Fruit fly (Drosophila melanogaster) whole organism, embryonic: ENCODE results near the gene CG34267.

ENCODE experiments used
- B-H2 ChIP-seq: fragments of 200-800 bp; sonication (Bioruptor generic); optimal IDR thresholded peaks from 2 replicates; lab custom pipeline; 2018; ENCODE audit warnings: missing biosample characterization, mild to moderate bottlenecking, missing genetic modification characterization
- Bdp1 ChIP-seq: fragments of 200-800 bp; sonication (Bioruptor generic); optimal IDR thresholded peaks from 3 replicates; lab custom pipeline; 2016; ENCODE audit warnings: missing biosample characterization, missing genetic modification characterization
- CG10147 ChIP-seq: fragments of 200-800 bp; sonication (Bioruptor generic); optimal IDR thresholded peaks from 2 replicates; lab custom pipeline; 2019; ENCODE audit warnings: missing biosample characterization, mild to moderate bottlenecking, missing genetic modification characterization, moderate library complexity
- CG10543 ChIP-seq: fragments of 200-800 bp; sonication (Bioruptor generic); optimal IDR thresholded peaks from 3 replicates; lab custom pipeline; 2017; ENCODE audit warnings: missing biosample characterization, mild to moderate bottlenecking, missing genetic modification characterization, moderate library complexity
- CG11504 ChIP-seq: fragments of 200-800 bp; sonication (Bioruptor generic); optimal IDR thresholded peaks from 3 replicates; lab custom pipeline; 2019; ENCODE audit warnings: missing biosample characterization, mild to moderate bottlenecking, missing genetic modification characterization, moderate library complexity
- CG12104 ChIP-seq: fragments of 200-800 bp; sonication (Bioruptor generic); optimal IDR thresholded peaks from 3 replicates; lab custom pipeline; 2016; ENCODE audit warnings: missing biosample characterization, missing genetic modification characterization
- CG12219 ChIP-seq: fragments of 200-800 bp; sonication (Bioruptor generic); optimal IDR thresholded peaks from 3 replicates; lab custom pipeline; 2018; ENCODE audit warnings: missing biosample characterization, mild to moderate bottlenecking, missing genetic modification characterization
- CG1233 ChIP-seq: fragments of 200-800 bp; sonication (Bioruptor generic); optimal IDR thresholded peaks from 4 replicates; lab custom pipeline; 2018; ENCODE audit warnings: missing biosample characterization, mild to moderate bottlenecking, missing genetic modification characterization
- CG15514 ChIP-seq: fragments of 200-800 bp; sonication (Bioruptor generic); optimal IDR thresholded peaks from 3 replicates; lab custom pipeline; 2017; ENCODE audit warnings: missing biosample characterization, missing genetic modification characterization, mild to moderate bottlenecking, moderate library complexity, missing genetic modification reagents
- CG16813 ChIP-seq: fragments of 200-800 bp; sonication (Bioruptor generic); IDR thresholded peaks from 3 replicates; pipeline ENCODE4 v1.3.6; 2022; ENCODE audit warnings: missing biosample characterization, missing genetic modification characterization; ENCODE audit not compliant: partially characterized antibody
- CG1792 ChIP-seq: fragments of 200-800 bp; sonication (Bioruptor generic); optimal IDR thresholded peaks from 2 replicates; lab custom pipeline; 2016; ENCODE audit warnings: missing biosample characterization, missing genetic modification characterization
- CG30403 ChIP-seq: fragments of 200-800 bp; sonication (Bioruptor generic); optimal IDR thresholded peaks from 3 replicates; lab custom pipeline; 2016; ENCODE audit warnings: missing biosample characterization, missing genetic modification characterization
- CG3163 ChIP-seq: fragments of 200-800 bp; sonication (Bioruptor generic); optimal IDR thresholded peaks from 3 replicates; lab custom pipeline; 2016; ENCODE audit warnings: missing biosample characterization, missing genetic modification characterization
- CG34224 ChIP-seq: fragments of 200-800 bp; sonication (Bioruptor generic); IDR thresholded peaks from 3 replicates; pipeline ENCODE4 v1.3.6; 2022; ENCODE audit warnings: missing biosample characterization, missing genetic modification characterization; ENCODE audit not compliant: partially characterized antibody
- CG34376 ChIP-seq: fragments of 200-800 bp; sonication (Bioruptor generic); optimal IDR thresholded peaks from 2 replicates; lab custom pipeline; 2018; ENCODE audit warnings: missing biosample characterization, mild to moderate bottlenecking, missing genetic modification characterization
- CG5180 ChIP-seq: fragments of 200-800 bp; sonication (Bioruptor generic); optimal IDR thresholded peaks from 3 replicates; lab custom pipeline; 2017; ENCODE audit warnings: missing biosample characterization, missing genetic modification characterization, mild to moderate bottlenecking, moderate library complexity, missing genetic modification reagents
- CG6813 ChIP-seq: fragments of 200-800 bp; sonication (Bioruptor generic); optimal IDR thresholded peaks from 2 replicates; lab custom pipeline; 2017; ENCODE audit warnings: missing biosample characterization, missing genetic modification characterization, mild to moderate bottlenecking, moderate library complexity, missing genetic modification reagents
- CG8290 ChIP-seq, 3 experiments: fragments of 200-800 bp; sonication (Bioruptor generic); optimal IDR thresholded peaks; 2 replicates each; lab custom pipeline; 2016 to 2019; ENCODE audit warnings: missing biosample characterization in 3 of 3, missing genetic modification characterization in 3 of 3, mild to moderate bottlenecking in 2 of 3, moderate library complexity in 1 of 3
- CG8478 ChIP-seq: fragments of >200 bp; optimal IDR thresholded peaks from 2 replicates; lab custom pipeline; 2018
- CTCF ChIP-seq: fragments of 200-800 bp; sonication (Bioruptor generic); optimal IDR thresholded peaks from 2 replicates; lab custom pipeline; 2017; ENCODE audit warnings: missing biosample characterization, mild to moderate bottlenecking, missing genetic modification characterization, moderate library complexity
- Camta ChIP-seq: fragments of 200-800 bp; sonication (Bioruptor generic); optimal IDR thresholded peaks from 2 replicates; lab custom pipeline; 2016; ENCODE audit warnings: missing biosample characterization, missing genetic modification characterization
- Dfd ChIP-seq, 2 experiments: fragments of >200 bp; optimal IDR thresholded peaks; 2 replicates each; lab custom pipeline; 2017; ENCODE audit warnings: missing biosample characterization in 2 of 2, missing genetic modification characterization in 2 of 2
- Dip2 ChIP-seq: fragments of 200-800 bp; sonication (Bioruptor generic); IDR thresholded peaks from 2 replicates; pipeline ENCODE4 v1.3.6; 2022; ENCODE audit warnings: missing biosample characterization, missing genetic modification characterization
- Gsc ChIP-seq: fragments of 200-800 bp; sonication (Bioruptor generic); IDR thresholded peaks from 2 replicates; pipeline ENCODE4 v1.3.6; 2022; ENCODE audit warnings: missing biosample characterization, missing genetic modification characterization
- Hr51 ChIP-seq, 2 experiments: fragments of 200-800 bp; sonication (Bioruptor generic); optimal IDR thresholded peaks; 2 replicates in 1 of 2; 3 replicates in 1 of 2; lab custom pipeline; 2016 to 2018; ENCODE audit warnings: missing biosample characterization in 2 of 2, missing genetic modification characterization in 2 of 2, mild to moderate bottlenecking in 1 of 2, moderate library complexity in 1 of 2
- Optix ChIP-seq: fragments of 200-800 bp; sonication (Bioruptor generic); IDR thresholded peaks from 3 replicates; pipeline ENCODE4 v1.3.6; 2022; ENCODE audit warnings: missing biosample characterization, missing genetic modification characterization
- Rx ChIP-seq: fragments of 200-800 bp; sonication (Bioruptor generic); IDR thresholded peaks from 2 replicates; pipeline ENCODE4 v1.3.6; 2022; ENCODE audit warnings: missing biosample characterization, missing genetic modification characterization
- Taf1 ChIP-seq: fragments of 200-800 bp; sonication (Bioruptor generic); IDR thresholded peaks from 2 replicates; pipeline ENCODE4 v1.3.6; 2022; ENCODE audit warnings: missing biosample characterization, missing genetic modification characterization
- Usf ChIP-seq: fragments of 200-800 bp; sonication (Bioruptor generic); optimal IDR thresholded peaks from 2 replicates; lab custom pipeline; 2017; ENCODE audit warnings: missing genotype, missing biosample characterization, missing genetic modification characterization
- Xbp1 ChIP-seq: fragments of 200-800 bp; sonication (Bioruptor generic); optimal IDR thresholded peaks from 3 replicates; lab custom pipeline; 2016; ENCODE audit warnings: missing biosample characterization, mild to moderate bottlenecking, missing genetic modification characterization
- abd-A ChIP-seq: fragments of 200-800 bp; sonication (Bioruptor generic); optimal IDR thresholded peaks from 3 replicates; lab custom pipeline; 2019; ENCODE audit warnings: missing biosample characterization, mild to moderate bottlenecking, missing genetic modification characterization, moderate library complexity
- bbx ChIP-seq: fragments of 200-800 bp; sonication (Bioruptor generic); IDR thresholded peaks from 2 replicates; pipeline ENCODE4 v1.3.6; 2022; ENCODE audit warnings: missing biosample characterization, missing genetic modification characterization; ENCODE audit not compliant: partially characterized antibody
- crol ChIP-seq: fragments of 200-800 bp; sonication (Bioruptor generic); IDR thresholded peaks from 2 replicates; pipeline ENCODE4 v1.3.6; 2022; ENCODE audit warnings: missing biosample characterization, missing genetic modification characterization
- dmrt99B ChIP-seq: fragments of 200-800 bp; sonication (Bioruptor generic); optimal IDR thresholded peaks from 2 replicates; lab custom pipeline; 2018; ENCODE audit warnings: missing biosample characterization, mild to moderate bottlenecking, missing genetic modification characterization, moderate library complexity
- ems ChIP-seq: fragments of 200-800 bp; sonication (Bioruptor generic); optimal IDR thresholded peaks from 3 replicates; lab custom pipeline; 2016; ENCODE audit warnings: missing biosample characterization, missing genetic modification characterization
- en ChIP-seq: fragments of 200-800 bp; sonication (Bioruptor generic); optimal IDR thresholded peaks from 2 replicates; lab custom pipeline; 2016; ENCODE audit warnings: missing biosample characterization, missing genetic modification characterization
- eve ChIP-seq, 2 experiments: fragments of >200 bp; optimal IDR thresholded peaks; 2 replicates each; lab custom pipeline; 2017; ENCODE audit warnings: missing biosample characterization in 2 of 2, missing genetic modification characterization in 2 of 2
- ewg ChIP-seq: fragments of 200-800 bp; sonication (Bioruptor generic); optimal IDR thresholded peaks from 3 replicates; lab custom pipeline; 2017; ENCODE audit warnings: mild to moderate bottlenecking, missing biosample characterization, missing genetic modification reagents, missing genetic modification characterization
- ftz-f1 ChIP-seq: fragments of 200-800 bp; sonication (Bioruptor generic); optimal IDR thresholded peaks from 2 replicates; lab custom pipeline; 2016; ENCODE audit warnings: missing biosample characterization, missing genetic modification characterization
- gfzf ChIP-seq: fragments of 200-800 bp; sonication (Bioruptor generic); optimal IDR thresholded peaks from 2 replicates; lab custom pipeline; 2016; ENCODE audit warnings: missing biosample characterization, mild to moderate bottlenecking, missing genetic modification characterization, moderate library complexity
- ken ChIP-seq: fragments of 200-800 bp; sonication (Bioruptor generic); IDR thresholded peaks from 3 replicates; pipeline ENCODE4 v1.3.6; 2022; ENCODE audit warnings: missing biosample characterization, missing genetic modification characterization
- lab ChIP-seq: fragments of 200-800 bp; sonication (Bioruptor generic); optimal IDR thresholded peaks from 3 replicates; lab custom pipeline; 2017; ENCODE audit warnings: missing biosample characterization, missing genetic modification characterization, mild to moderate bottlenecking, moderate library complexity, missing genetic modification reagents
- mld ChIP-seq: fragments of 200-800 bp; sonication (Bioruptor generic); IDR thresholded peaks from 3 replicates; pipeline ENCODE4 v1.3.6; 2022; ENCODE audit warnings: missing biosample characterization, missing genetic modification characterization; ENCODE audit not compliant: partially characterized antibody
- nmo ChIP-seq: fragments of 200-800 bp; sonication (Bioruptor generic); optimal IDR thresholded peaks from 2 replicates; lab custom pipeline; 2018; ENCODE audit warnings: missing biosample characterization, mild to moderate bottlenecking, missing genetic modification characterization, moderate library complexity
- sna ChIP-seq: fragments of 200-800 bp; sonication (Bioruptor generic); IDR thresholded peaks from 2 replicates; pipeline ENCODE4 v1.3.6; 2022; ENCODE audit warnings: missing biosample characterization, missing genetic modification characterization; ENCODE audit not compliant: partially characterized antibody
- so ChIP-seq: fragments of 200-800 bp; sonication (Bioruptor generic); IDR thresholded peaks from 3 replicates; pipeline ENCODE4 v1.3.6; 2022; ENCODE audit warnings: missing biosample characterization, missing genetic modification characterization
- tll ChIP-seq, 2 experiments: fragments of 200-800 bp in 1 of 2; fragments of >200 bp in 1 of 2; sonication (Bioruptor generic) in 1 of 2; optimal IDR thresholded peaks; 2 replicates each; lab custom pipeline; 2017 to 2019; ENCODE audit warnings: missing biosample characterization in 2 of 2, missing genetic modification characterization in 2 of 2, mild to moderate bottlenecking in 1 of 2, moderate library complexity in 1 of 2
- toy ChIP-seq: fragments of 200-800 bp; sonication (Bioruptor generic); IDR thresholded peaks from 2 replicates; pipeline ENCODE4 v1.3.6; 2022; ENCODE audit warnings: missing biosample characterization, missing genetic modification characterization

The CG34267 gene

DNA sequence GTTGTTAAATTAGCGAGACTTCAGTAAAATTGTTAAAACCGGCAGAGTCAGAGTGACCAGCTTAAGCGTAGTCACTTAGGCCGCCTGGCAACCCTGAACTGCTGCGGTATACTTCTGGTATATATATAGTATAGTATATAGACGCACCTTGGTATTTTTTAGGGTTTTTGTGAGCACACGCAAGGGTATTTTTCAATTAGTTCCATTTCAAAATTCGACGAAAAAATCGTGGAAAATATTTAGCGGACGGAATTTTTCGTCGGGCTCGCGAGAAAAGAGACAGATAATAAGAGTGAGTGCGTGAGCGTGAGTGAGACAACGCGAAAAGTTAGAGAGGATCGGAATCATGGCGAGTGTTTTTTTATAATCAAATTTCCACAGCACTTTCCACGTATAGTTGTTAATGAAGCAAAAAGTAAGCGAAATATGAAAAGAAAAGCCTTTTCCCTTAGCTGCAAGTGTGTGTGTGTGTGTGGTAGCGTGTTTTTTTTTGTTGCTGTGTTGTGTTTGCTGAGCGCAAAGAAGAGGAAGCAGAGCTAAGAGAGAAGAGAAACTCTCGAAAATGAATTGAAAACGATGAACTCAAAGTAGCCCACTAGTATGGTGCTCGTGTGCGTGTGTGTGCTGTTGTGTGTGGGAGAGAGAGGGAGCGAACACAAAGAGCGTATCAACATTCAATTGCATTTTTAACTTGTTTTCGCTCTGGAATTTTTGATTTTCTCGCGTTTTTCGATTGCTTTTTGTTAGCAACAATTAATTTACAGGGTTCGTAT lies 42.8 kb upstream of the CG34267 start, which contains the start of the genes Cypl and Hipk (continued):
- no peak for TF ChIP-seq CG10147 (GFP tag; lab: Kevin White, UChicago)
- TF ChIP-seq CG34376 (GFP tag; lab: Kevin White, UChicago) = peak; percentile 63
- peak; percentile 25 for TF ChIP-seq dmrt99B (tag; lab: Kevin White, UChicago)
- peak; percentile 64 for TF ChIP-seq abd-A (tag; lab: Kevin White, UChicago)
- TF ChIP-seq CG15514 = peak; percentile 75
- TF ChIP-seq Dip2 (GFP tag; lab: Robert Waterston, UW) = no peak
- TF ChIP-seq CG8290 (GFP tag; optimal IDR thresholded peaks at IDR 0.05; lab: Kevin White, UChicago) = peak; percentile 19
- peak; percentile 24 to 85 for TF ChIP-seq CG8290 (tag; optimal IDR thresholded peaks at IDR 0.05; lab: Kevin White, UChicago)
- TF ChIP-seq CG30403 (GFP tag; lab: Kevin White, UChicago) = peak; percentile 19
- peak; percentile 45; the same call in 1 of the 3 replicates for TF ChIP-seq CG16813
- TF ChIP-seq CG1792 (GFP tag; lab: Kevin White, UChicago) = peak; percentile 21
- peak; percentile 97 for TF ChIP-seq gfzf (GFP tag; lab: Kevin White, UChicago)
- peak; percentile 73 for TF ChIP-seq CG10543 (GFP tag; lab: Kevin White, UChicago)
- TF ChIP-seq crol = no peak
- 0 out of 3 replicates have a peak, but pooled peaks have one; percentile 36 for TF ChIP-seq so (GFP tag; lab: Robert Waterston, UW)
- TF ChIP-seq CG3163 (GFP tag; lab: Kevin White, UChicago) = peak; percentile 93
- no peak for TF ChIP-seq Gsc
- TF ChIP-seq toy (GFP tag; lab: Robert Waterston, UW) = no peak
- TF ChIP-seq ems (GFP tag; lab: Kevin White, UChicago) = peak; percentile 17
- TF ChIP-seq Bdp1 (GFP tag; lab: Kevin White, UChicago) = peak; percentile 28
- peak; percentile 38 for TF ChIP-seq B-H2 (GFP tag; lab: Kevin White, UChicago)
- TF ChIP-seq Camta (GFP tag; lab: Kevin White, UChicago) = no peak
- TF ChIP-seq Rx (GFP tag; lab: Robert Waterston, UW) = no peak
- TF ChIP-seq CG12104 (GFP tag; lab: Kevin White, UChicago) = peak; percentile 24
- TF ChIP-seq ftz-f1 (GFP tag; lab: Kevin White, UChicago) = peak; percentile 2
- no peak for TF ChIP-seq Dfd (GFP tag; optimal IDR thresholded peaks at IDR 0.05; lab: Kevin White, UChicago)
- TF ChIP-seq CG6813 (GFP tag; lab: Kevin White, UChicago) = no peak
- peak; percentile 38 for TF ChIP-seq CG5180
- no peak for TF ChIP-seq CG1233 (GFP tag; lab: Kevin White, UChicago)
- TF ChIP-seq lab (GFP tag; lab: Kevin White, UChicago) = peak; percentile 53
- TF ChIP-seq nmo (GFP tag; lab: Kevin White, UChicago) = peak; percentile 64
- TF ChIP-seq Taf1 (GFP tag; lab: Robert Waterston, UW) = no peak
- peak in 1 of 2 experiments; percentile 89 for TF ChIP-seq eve (GFP tag; optimal IDR thresholded peaks at IDR 0.05; lab: Kevin White, UChicago)
- 0 out of 3 replicates have a peak, but pooled peaks have one; percentile 49 for TF ChIP-seq mld
- no peak for TF ChIP-seq ken (GFP tag; lab: Robert Waterston, UW)
- peak; percentile 54 for TF ChIP-seq CG11504 (tag; lab: Kevin White, UChicago)
- no peak for TF ChIP-seq en (GFP tag; lab: Kevin White, UChicago)
- peak in 1 of 2 experiments; percentile 48 for TF ChIP-seq Hr51 (GFP tag; optimal IDR thresholded peaks at IDR 0.05; lab: Kevin White, UChicago)
- TF ChIP-seq tll (GFP tag; optimal IDR thresholded peaks at IDR 0.05; lab: Kevin White, UChicago) = no peak
- TF ChIP-seq Optix = no peak
- no peak for TF ChIP-seq CTCF (GFP tag; lab: Kevin White, UChicago)
- no peak for TF ChIP-seq Usf
- peak; percentile 56; the same call in 1 of the 3 replicates for TF ChIP-seq CG34224 (GFP tag; lab: Robert Waterston, UW)
- peak; percentile 49 for TF ChIP-seq CG8478 (lab: Kevin White, UChicago)
- TF ChIP-seq ewg (GFP tag; lab: Kevin White, UChicago) = no peak
- TF ChIP-seq CG12219 = peak; percentile 40
- TF ChIP-seq Xbp1 (GFP tag; lab: Kevin White, UChicago) = peak; percentile 32
- TF ChIP-seq sna (GFP tag; lab: Robert Waterston, UW) = no peak
- TF ChIP-seq bbx (GFP tag; lab: Robert Waterston, UW) = peak; percentile 14; the same call in 1 of the 2 replicates
